7 fruit fly cellular contexts compared by ENCODE assay signal in the genomic region with DNA sequence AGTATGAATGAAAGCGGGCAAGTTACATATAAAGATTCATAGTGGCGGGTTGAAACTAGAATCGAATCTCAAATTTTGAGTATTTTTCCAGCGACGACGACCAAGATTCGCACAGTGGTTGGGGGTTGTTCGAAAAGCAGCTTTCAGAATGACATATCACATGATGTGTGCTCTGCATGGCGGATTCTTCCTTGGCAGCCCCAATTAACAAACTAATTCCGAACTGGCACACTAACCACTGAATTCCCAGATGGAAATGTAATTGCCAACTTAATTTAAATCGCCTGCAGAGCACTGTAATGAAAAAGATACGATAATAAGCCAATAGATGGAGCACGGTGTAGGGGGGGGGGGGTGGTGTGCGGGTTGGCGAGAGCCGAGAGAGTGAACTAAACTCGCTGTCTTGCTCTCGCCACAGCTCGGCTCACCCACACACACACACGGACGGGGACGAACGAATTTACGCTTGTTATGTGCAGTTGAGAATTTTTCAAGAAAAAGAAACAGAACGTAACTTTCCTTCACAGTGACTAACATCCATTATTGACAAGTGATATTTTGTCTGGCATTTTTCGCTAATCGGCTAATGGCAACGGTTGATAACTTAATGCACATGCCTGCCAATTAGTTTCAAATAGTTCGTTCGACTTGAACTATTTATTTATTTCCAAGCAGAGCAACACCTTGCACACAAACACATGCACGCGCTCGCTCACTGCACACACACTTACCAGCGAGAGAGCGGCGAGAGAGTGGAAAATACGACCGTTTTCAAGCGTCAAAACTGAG.
A peak's percentile ranks its signal among the peaks of the same experiment; 100 is the strongest.
TF ChIP-seq lines count a peak whose summit lies in the region.

No protein-coding gene starts in this region.

- TF ChIP-seq CTCF in S2 (optimal IDR thresholded peaks at IDR 0.05; lab: Kevin White, UChicago): peak; percentile 3 to 15
- peak; percentile 66 for TF ChIP-seq CTCF in whole organism, embryonic (GFP tag; optimal IDR thresholded peaks at IDR 0.05; lab: Kevin White, UChicago)

TF ChIP-seq in whole organism, 6 proteins besides CTCF, POLR2A, EP300 and RAD21:
- TF ChIP-seq Dll (optimal IDR thresholded peaks at IDR 0.05; lab: Kevin White, UChicago): peak; percentile 70
- TF ChIP-seq pan (optimal IDR thresholded peaks at IDR 0.05; lab: Kevin White, UChicago): no peak

TF ChIP-seq in whole organism, adult, 20 proteins besides CTCF, POLR2A, EP300 and RAD21 (continues in another document):
- peak; percentile 47 for TF ChIP-seq CG1620 (GFP tag; optimal IDR thresholded peaks at IDR 0.05; lab: Kevin White, UChicago)
- TF ChIP-seq ovo (GFP tag; optimal IDR thresholded peaks at IDR 0.05; lab: Kevin White, UChicago): peak; percentile 19
- peak; percentile 83 for TF ChIP-seq CG14711 (tag; optimal IDR thresholded peaks at IDR 0.05; lab: Kevin White, UChicago)
- peak; percentile 58 for TF ChIP-seq toe (GFP tag; optimal IDR thresholded peaks at IDR 0.05; lab: Kevin White, UChicago)
- peak; percentile 90 for TF ChIP-seq CG7101 (tag; optimal IDR thresholded peaks at IDR 0.05; lab: Kevin White, UChicago)
- peak; percentile 52 for TF ChIP-seq tj (GFP tag; optimal IDR thresholded peaks at IDR 0.05; lab: Kevin White, UChicago)
- peak; percentile 81 for TF ChIP-seq CG7045 (GFP tag; optimal IDR thresholded peaks at IDR 0.05; lab: Kevin White, UChicago)
- TF ChIP-seq Crg-1 (GFP tag; optimal IDR thresholded peaks at IDR 0.05; lab: Kevin White, UChicago): peak; percentile 81
- peak; percentile 92 for TF ChIP-seq CG33017 (tag; optimal IDR thresholded peaks at IDR 0.05; lab: Kevin White, UChicago)
- TF ChIP-seq bab1 (GFP tag; optimal IDR thresholded peaks at IDR 0.05; lab: Kevin White, UChicago): peak; percentile 81
- peak; percentile 93 for TF ChIP-seq CG12768 (GFP tag; optimal IDR thresholded peaks at IDR 0.05; lab: Kevin White, UChicago)
- peak; percentile 79 for TF ChIP-seq CG5204 (GFP tag; optimal IDR thresholded peaks at IDR 0.05; lab: Kevin White, UChicago)
- TF ChIP-seq Hr96 (GFP tag; optimal IDR thresholded peaks at IDR 0.05; lab: Kevin White, UChicago): peak; percentile 87
- TF ChIP-seq cnc (optimal IDR thresholded peaks at IDR 0.05; lab: Kevin White, UChicago): no peak
- peak; percentile 70 for TF ChIP-seq Clk (GFP tag; optimal IDR thresholded peaks at IDR 0.05; lab: Kevin White, UChicago)

TF ChIP-seq in whole organism, embryonic, 481 proteins besides CTCF, POLR2A, EP300 and RAD21 (continues in another document):
- peak; percentile 98 for TF ChIP-seq CG34422 (GFP tag; IDR thresholded peaks at IDR 0.05; lab: Robert Waterston, UW)
- peak; percentile 88 for TF ChIP-seq CG12299 (tag; optimal IDR thresholded peaks at IDR 0.05; lab: Kevin White, UChicago)
- TF ChIP-seq dan (GFP tag; IDR thresholded peaks at IDR 0.05; lab: Robert Waterston, UW): no peak; the same call in 1 of the 2 replicates
- peak; percentile 97 for TF ChIP-seq caup (GFP tag; optimal IDR thresholded peaks at IDR 0.05; lab: Kevin White, UChicago; ENCODE audit: severe bottlenecking)
- peak; percentile 95 for TF ChIP-seq Hand (GFP tag; optimal IDR thresholded peaks at IDR 0.05; lab: Kevin White, UChicago)
- 0 out of 2 replicates have a peak, but pooled peaks have one; percentile 32 for TF ChIP-seq Dref (GFP tag; IDR thresholded peaks at IDR 0.05; lab: Robert Waterston, UW)
- TF ChIP-seq cato (GFP tag; optimal IDR thresholded peaks at IDR 0.05; lab: Kevin White, UChicago; ENCODE audit: borderline replicate concordance): peak; percentile 81
- TF ChIP-seq CG10274 (GFP tag; optimal IDR thresholded peaks at IDR 0.05; lab: Kevin White, UChicago): peak; percentile 87
- TF ChIP-seq en (GFP tag; optimal IDR thresholded peaks at IDR 0.05; lab: Kevin White, UChicago): peak; percentile 82
- peak; percentile 99 for TF ChIP-seq Ets65A (GFP tag; lab: Kevin White, UChicago)
- peak; percentile 95 for TF ChIP-seq CG4730 (GFP tag; IDR thresholded peaks at IDR 0.05; lab: Robert Waterston, UW)
- TF ChIP-seq CG18619 (GFP tag; optimal IDR thresholded peaks at IDR 0.05; lab: Kevin White, UChicago): peak; percentile 96
- TF ChIP-seq CG7786 (GFP tag; optimal IDR thresholded peaks at IDR 0.05; lab: Kevin White, UChicago): peak; percentile 98
- TF ChIP-seq CG11560 (tag; IDR thresholded peaks at IDR 0.05; lab: Robert Waterston, UW): peak; percentile 85
- TF ChIP-seq CG12744 (GFP tag; optimal IDR thresholded peaks at IDR 0.05; lab: Kevin White, UChicago): peak; percentile 90

TF ChIP-seq in whole organism, prepupa, 60 proteins besides CTCF, POLR2A, EP300 and RAD21 (continues in another document):
- TF ChIP-seq Lpt (GFP tag; optimal IDR thresholded peaks at IDR 0.05; lab: Kevin White, UChicago) (peak; percentile 95), vri (GFP tag; optimal IDR thresholded peaks at IDR 0.05; lab: Kevin White, UChicago) (peak; percentile 95), spab (GFP tag; optimal IDR thresholded peaks at IDR 0.05; lab: Kevin White, UChicago) (peak; percentile 97), acj6 (GFP tag; optimal IDR thresholded peaks at IDR 0.05; lab: Kevin White, UChicago) (peak; percentile 97), Gug (GFP tag; IDR thresholded peaks at IDR 0.05; lab: Robert Waterston, UW) (peak; percentile 96), CG4318 (GFP tag; optimal IDR thresholded peaks at IDR 0.05; lab: Kevin White, UChicago) (peak; percentile 98), fkh (GFP tag; optimal IDR thresholded peaks at IDR 0.05; lab: Kevin White, UChicago) (peak; percentile 80), Ets21C (GFP tag; optimal IDR thresholded peaks at IDR 0.05; lab: Kevin White, UChicago) (peak; percentile 97), CG34406 (GFP tag; optimal IDR thresholded peaks at IDR 0.05; lab: Kevin White, UChicago) (peak; percentile 97), CG32006 (GFP tag; optimal IDR thresholded peaks at IDR 0.05; lab: Kevin White, UChicago) (peak; percentile 98), achi (GFP tag; optimal IDR thresholded peaks at IDR 0.05; lab: Kevin White, UChicago) (peak; percentile 97), CG1621 (tag; optimal IDR thresholded peaks at IDR 0.05; lab: Kevin White, UChicago) (peak; percentile 99), CG8119 (GFP tag; IDR thresholded peaks at IDR 0.05; lab: Robert Waterston, UW) (peak; percentile 98), CG11902 (GFP tag; optimal IDR thresholded peaks at IDR 0.05; lab: Kevin White, UChicago) (peak; percentile 96), CG3032 (tag; optimal IDR thresholded peaks at IDR 0.05; lab: Kevin White, UChicago) (peak; percentile 92), dsx (GFP tag; optimal IDR thresholded peaks at IDR 0.05; lab: Kevin White, UChicago; ENCODE audit: poor library complexity, severe bottlenecking) (peak; percentile 91)

TF ChIP-seq in whole organism, pupa, 21 proteins besides CTCF, POLR2A, EP300 and RAD21 (continues in another document):
- TF ChIP-seq Ets98B (GFP tag; IDR thresholded peaks at IDR 0.05; lab: Robert Waterston, UW): peak; percentile 98
- TF ChIP-seq Pif1A (GFP tag; optimal IDR thresholded peaks at IDR 0.05; lab: Kevin White, UChicago): peak; percentile 98
- TF ChIP-seq CG4496 (GFP tag; IDR thresholded peaks at IDR 0.05; lab: Robert Waterston, UW): peak; percentile 99
- peak; percentile 94 for TF ChIP-seq gl (tag; optimal IDR thresholded peaks at IDR 0.05; lab: Kevin White, UChicago)
- TF ChIP-seq Snoo (tag; optimal IDR thresholded peaks at IDR 0.05; lab: Kevin White, UChicago): peak; percentile 96
- TF ChIP-seq CG34367 (tag; optimal IDR thresholded peaks at IDR 0.05; lab: Kevin White, UChicago): peak; percentile 98
- peak; percentile 98 for TF ChIP-seq CG17806 (tag; optimal IDR thresholded peaks at IDR 0.05; lab: Kevin White, UChicago)
- peak; percentile 98 for TF ChIP-seq Pif1B (GFP tag; optimal IDR thresholded peaks at IDR 0.05; lab: Kevin White, UChicago)
- peak; percentile 97 for TF ChIP-seq CG8301 (tag; optimal IDR thresholded peaks at IDR 0.05; lab: Kevin White, UChicago)
- peak; percentile 97 for TF ChIP-seq CG9948 (tag; optimal IDR thresholded peaks at IDR 0.05; lab: Kevin White, UChicago)
- peak; percentile 99 for TF ChIP-seq fd96Ca (GFP tag; IDR thresholded peaks at IDR 0.05; lab: Robert Waterston, UW)
- peak; percentile 97 for TF ChIP-seq CG14655 (GFP tag; optimal IDR thresholded peaks at IDR 0.05; lab: Kevin White, UChicago)
- TF ChIP-seq CG10348 (GFP tag; IDR thresholded peaks at IDR 0.05; lab: Robert Waterston, UW): peak; percentile 96
- TF ChIP-seq CG15710 (tag; optimal IDR thresholded peaks at IDR 0.05; lab: Kevin White, UChicago): peak; percentile 96
- peak; percentile 94 for TF ChIP-seq rn (GFP tag; IDR thresholded peaks at IDR 0.05; lab: Robert Waterston, UW)
- TF ChIP-seq D1 (tag; optimal IDR thresholded peaks at IDR 0.05; lab: Kevin White, UChicago): no peak
- TF ChIP-seq CG32121 (GFP tag; IDR thresholded peaks at IDR 0.05; lab: Robert Waterston, UW): peak; percentile 97
- peak; percentile 92 for TF ChIP-seq CG13204 (GFP tag; optimal IDR thresholded peaks at IDR 0.05; lab: Kevin White, UChicago)

TF ChIP-seq in whole organism, wandering third instar larva, 38 proteins besides CTCF, POLR2A, EP300 and RAD21 (continues in another document):
- TF ChIP-seq rgr (GFP tag; optimal IDR thresholded peaks at IDR 0.05; lab: Kevin White, UChicago): peak; percentile 98
- no peak for TF ChIP-seq Myc (optimal IDR thresholded peaks at IDR 0.05; lab: Kevin White, UChicago)
- peak; percentile 88 for TF ChIP-seq sage (GFP tag; optimal IDR thresholded peaks at IDR 0.05; lab: Kevin White, UChicago)
- TF ChIP-seq CG32264 (GFP tag; optimal IDR thresholded peaks at IDR 0.05; lab: Kevin White, UChicago): peak; percentile 92
- TF ChIP-seq brk (GFP tag; optimal IDR thresholded peaks at IDR 0.05; lab: Kevin White, UChicago): no peak
- peak; percentile 97 for TF ChIP-seq br (GFP tag; optimal IDR thresholded peaks at IDR 0.05; lab: Kevin White, UChicago)
- TF ChIP-seq lola (GFP tag; optimal IDR thresholded peaks at IDR 0.05; lab: Kevin White, UChicago): no peak
- peak; percentile 99 for TF ChIP-seq woc (GFP tag; optimal IDR thresholded peaks at IDR 0.05; lab: Kevin White, UChicago)
- TF ChIP-seq Jra (GFP tag; optimal IDR thresholded peaks at IDR 0.05; lab: Kevin White, UChicago): peak; percentile 80
- TF ChIP-seq psq (GFP tag; optimal IDR thresholded peaks at IDR 0.05; lab: Kevin White, UChicago): peak; percentile 92
- TF ChIP-seq jim (GFP tag; optimal IDR thresholded peaks at IDR 0.05; lab: Kevin White, UChicago): peak; percentile 18
- TF ChIP-seq Vsx2 (GFP tag; optimal IDR thresholded peaks at IDR 0.05; lab: Kevin White, UChicago; ENCODE audit: partially characterized antibody): no peak
- TF ChIP-seq CrebA (GFP tag; optimal IDR thresholded peaks at IDR 0.05; lab: Kevin White, UChicago; ENCODE audit: borderline replicate concordance): no peak
- no peak for TF ChIP-seq Hr78 (GFP tag; optimal IDR thresholded peaks at IDR 0.05; lab: Kevin White, UChicago)
- no peak for TF ChIP-seq pan (optimal IDR thresholded peaks at IDR 0.05; lab: Kevin White, UChicago)
- peak; percentile 47 for TF ChIP-seq N (GFP tag; optimal IDR thresholded peaks at IDR 0.05; lab: Kevin White, UChicago)
- TF ChIP-seq fru (GFP tag; optimal IDR thresholded peaks at IDR 0.05; lab: Kevin White, UChicago): peak; percentile 97
- TF ChIP-seq tai (GFP tag; optimal IDR thresholded peaks at IDR 0.05; lab: Kevin White, UChicago): no peak
- TF ChIP-seq dmrt93B (GFP tag; optimal IDR thresholded peaks at IDR 0.05; lab: Kevin White, UChicago): peak; percentile 87
